Fruit fly (Drosophila melanogaster) whole organism, wandering third instar larva: ENCODE results near the gene CG33645.

ENCODE experiments used
- Abd-B ChIP-seq: fragments of >200 bp; optimal IDR thresholded peaks from 2 replicates; lab custom pipeline; 2017; ENCODE audit warnings: missing biosample characterization, missing genetic modification characterization
- CG32264 ChIP-seq: fragments of 200-800 bp; sonication (Bioruptor generic); optimal IDR thresholded peaks from 2 replicates; lab custom pipeline; 2016; ENCODE audit warnings: missing biosample characterization, missing genetic modification characterization
- CG9705 ChIP-seq: fragments of 200-800 bp; sonication (Bioruptor generic); optimal IDR thresholded peaks from 2 replicates; lab custom pipeline; 2018; ENCODE audit warnings: missing biosample characterization, mild to moderate bottlenecking, missing genetic modification characterization
- CrebA ChIP-seq: fragments of 200-800 bp; sonication (Bioruptor generic); optimal IDR thresholded peaks from 2 replicates; lab custom pipeline; 2016; ENCODE audit warnings: missing biosample characterization, mild to moderate bottlenecking, missing genetic modification characterization, borderline replicate concordance
- Dfd ChIP-seq: fragments of >200 bp; optimal IDR thresholded peaks from 2 replicates; lab custom pipeline; 2017; ENCODE audit warnings: missing biosample characterization, missing genetic modification characterization
- Dif ChIP-seq: fragments of 200-275, 200-300 bp; sonication (Bioruptor generic); optimal IDR thresholded peaks from 2 replicates; lab custom pipeline; 2018; ENCODE audit warnings: missing biosample characterization, missing genetic modification characterization; ENCODE audit not compliant: partially characterized antibody
- GATAd ChIP-seq: sonication (Bioruptor generic); optimal IDR thresholded peaks from 2 replicates; lab custom pipeline; 2016; ENCODE audit warnings: missing biosample characterization, missing genetic modification characterization
- HLH106 ChIP-seq: fragments of 200-800 bp; optimal IDR thresholded peaks from 3 replicates; lab custom pipeline; 2019; ENCODE audit warnings: missing biosample characterization, mild to moderate bottlenecking, missing genetic modification characterization, moderate library complexity
- Hnf4 ChIP-seq: fragments of 200-800 bp; sonication (Bioruptor generic); optimal IDR thresholded peaks from 2 replicates; lab custom pipeline; 2016; ENCODE audit warnings: missing biosample characterization, mild to moderate bottlenecking, missing genetic modification characterization
- Hr78 ChIP-seq: fragments of >200 bp; optimal IDR thresholded peaks from 2 replicates; lab custom pipeline; 2017; ENCODE audit warnings: missing biosample characterization, missing genetic modification characterization
- Hr83 ChIP-seq: fragments of 200-300 bp; sonication (Bioruptor generic); optimal IDR thresholded peaks from 2 replicates; lab custom pipeline; 2016; ENCODE audit warnings: missing biosample characterization, mild to moderate bottlenecking, missing genetic modification characterization, moderate library complexity; ENCODE audit not compliant: poor library complexity, severe bottlenecking
- Jra ChIP-seq: sonication (Bioruptor generic); optimal IDR thresholded peaks from 2 replicates; lab custom pipeline; 2016; ENCODE audit warnings: missing biosample characterization, missing genetic modification characterization
- Mio ChIP-seq: sonication (Bioruptor generic); optimal IDR thresholded peaks from 2 replicates; lab custom pipeline; 2016; ENCODE audit warnings: missing biosample characterization, missing genetic modification characterization
- Myc ChIP-seq: fragments of >200 bp; optimal IDR thresholded peaks from 2 replicates; lab custom pipeline; 2017
- N ChIP-seq: fragments of >200 bp; optimal IDR thresholded peaks from 2 replicates; lab custom pipeline; 2018; ENCODE audit warnings: missing biosample characterization, missing external identifiers, missing genetic modification characterization
- OdsH ChIP-seq: fragments of 200-800 bp; sonication (Bioruptor generic); optimal IDR thresholded peaks from 2 replicates; lab custom pipeline; 2016; ENCODE audit warnings: missing biosample characterization, mild to moderate bottlenecking, missing genetic modification characterization
- Rel ChIP-seq, 2 experiments: fragments of 200-800 bp; sonication (Bioruptor generic) in 1 of 2; optimal IDR thresholded peaks; 2 replicates in 1 of 2; 3 replicates in 1 of 2; lab custom pipeline; 2016 to 2019; ENCODE audit warnings: mild to moderate bottlenecking in 2 of 2, missing biosample characterization in 2 of 2, missing genetic modification characterization in 2 of 2, moderate library complexity in 1 of 2
- Sp1 ChIP-seq: fragments of 200-800 bp; sonication (Bioruptor generic); optimal IDR thresholded peaks from 3 replicates; lab custom pipeline; 2019; ENCODE audit warnings: missing biosample characterization, mild to moderate bottlenecking, missing genetic modification characterization, moderate library complexity
- Vsx2 ChIP-seq: fragments of 200-300, 225-300 bp; sonication (Bioruptor generic); optimal IDR thresholded peaks from 2 replicates; lab custom pipeline; 2018; ENCODE audit warnings: missing biosample characterization, missing genetic modification characterization; ENCODE audit not compliant: partially characterized antibody
- br ChIP-seq: fragments of 200-800 bp; sonication (Bioruptor generic); optimal IDR thresholded peaks from 2 replicates; lab custom pipeline; 2016; ENCODE audit warnings: missing biosample characterization, missing genetic modification characterization
- brk ChIP-seq: fragments of 200-800 bp; sonication (Bioruptor generic); optimal IDR thresholded peaks from 2 replicates; lab custom pipeline; 2016; ENCODE audit warnings: missing biosample characterization, mild to moderate bottlenecking, missing genetic modification characterization
- dl ChIP-seq, 2 experiments: fragments of 175-275, 200-275 bp in 1 of 2; fragments of 200-275 bp in 1 of 2; sonication (Bioruptor generic); optimal IDR thresholded peaks; lab custom pipeline; 2018; ENCODE audit warnings: mild to moderate bottlenecking in 2 of 2, missing biosample characterization in 2 of 2, missing genetic modification characterization in 2 of 2, moderate library complexity in 2 of 2; ENCODE audit not compliant: partially characterized antibody in 2 of 2, insufficient read depth in 1 of 2
- dmrt93B ChIP-seq: fragments of 200-800 bp; sonication (Bioruptor generic); optimal IDR thresholded peaks from 2 replicates; lab custom pipeline; 2018; ENCODE audit warnings: missing biosample characterization, mild to moderate bottlenecking, missing genetic modification characterization
- dsf ChIP-seq: sonication (Bioruptor generic); optimal IDR thresholded peaks from 2 replicates; lab custom pipeline; 2016; ENCODE audit warnings: missing biosample characterization, missing genetic modification characterization, borderline replicate concordance
- ey ChIP-seq: fragments of 200-800 bp; sonication (Bioruptor generic); optimal IDR thresholded peaks from 2 replicates; lab custom pipeline; 2016; ENCODE audit warnings: missing biosample characterization, missing genetic modification characterization
- foxo ChIP-seq, 2 experiments: fragments of 200-800 bp; sonication (Bioruptor generic); optimal IDR thresholded peaks; 2 replicates in 1 of 2; 3 replicates in 1 of 2; lab custom pipeline; 2016 to 2017; ENCODE audit warnings: missing biosample characterization in 2 of 2, missing genetic modification characterization in 2 of 2
- fru ChIP-seq: fragments of 200-800 bp; sonication (Bioruptor generic); optimal IDR thresholded peaks from 3 replicates; lab custom pipeline; 2016; ENCODE audit warnings: missing biosample characterization, mild to moderate bottlenecking, missing genetic modification characterization
- h ChIP-seq: fragments of 200-800 bp; sonication (Bioruptor generic); optimal IDR thresholded peaks from 3 replicates; lab custom pipeline; 2016; ENCODE audit warnings: missing biosample characterization, mild to moderate bottlenecking, missing genetic modification characterization
- jim ChIP-seq: fragments of 175-275, 200-325 bp; sonication (Bioruptor generic); optimal IDR thresholded peaks from 2 replicates; lab custom pipeline; 2016; ENCODE audit warnings: missing biosample characterization, mild to moderate bottlenecking, missing genetic modification characterization
- lola ChIP-seq: fragments of >200 bp; optimal IDR thresholded peaks from 2 replicates; lab custom pipeline; 2017; ENCODE audit warnings: missing biosample characterization, missing genetic modification characterization
- pan ChIP-seq: fragments of >200 bp; optimal IDR thresholded peaks from 2 replicates; lab custom pipeline; 2017
- psq ChIP-seq: fragments of 200-800 bp; sonication (Bioruptor generic); optimal IDR thresholded peaks from 3 replicates; lab custom pipeline; 2017; ENCODE audit warnings: missing biosample characterization, mild to moderate bottlenecking, missing genetic modification characterization, moderate library complexity
- rgr ChIP-seq: fragments of 200-800 bp; sonication (Bioruptor generic); optimal IDR thresholded peaks from 3 replicates; lab custom pipeline; 2016; ENCODE audit warnings: missing biosample characterization, mild to moderate bottlenecking, missing genetic modification characterization
- sage ChIP-seq: fragments of 200-800 bp; sonication (Bioruptor generic); optimal IDR thresholded peaks from 2 replicates; lab custom pipeline; 2016; ENCODE audit warnings: missing biosample characterization, mild to moderate bottlenecking, missing genetic modification characterization
- sv ChIP-seq: fragments of 200-800 bp; sonication (Bioruptor generic); optimal IDR thresholded peaks from 3 replicates; lab custom pipeline; 2016; ENCODE audit warnings: missing biosample characterization, missing genetic modification characterization
- tai ChIP-seq: sonication (Bioruptor generic); optimal IDR thresholded peaks from 2 replicates; lab custom pipeline; 2016; ENCODE audit warnings: missing biosample characterization, missing genetic modification characterization
- usp ChIP-seq: fragments of >200 bp; optimal IDR thresholded peaks from 2 replicates; lab custom pipeline; 2017; ENCODE audit warnings: missing biosample characterization, missing genetic modification characterization
- woc ChIP-seq: sonication (Bioruptor generic); optimal IDR thresholded peaks from 2 replicates; lab custom pipeline; 2016; ENCODE audit warnings: missing biosample characterization, mild to moderate bottlenecking, missing genetic modification characterization

The CG33645 gene

DNA sequence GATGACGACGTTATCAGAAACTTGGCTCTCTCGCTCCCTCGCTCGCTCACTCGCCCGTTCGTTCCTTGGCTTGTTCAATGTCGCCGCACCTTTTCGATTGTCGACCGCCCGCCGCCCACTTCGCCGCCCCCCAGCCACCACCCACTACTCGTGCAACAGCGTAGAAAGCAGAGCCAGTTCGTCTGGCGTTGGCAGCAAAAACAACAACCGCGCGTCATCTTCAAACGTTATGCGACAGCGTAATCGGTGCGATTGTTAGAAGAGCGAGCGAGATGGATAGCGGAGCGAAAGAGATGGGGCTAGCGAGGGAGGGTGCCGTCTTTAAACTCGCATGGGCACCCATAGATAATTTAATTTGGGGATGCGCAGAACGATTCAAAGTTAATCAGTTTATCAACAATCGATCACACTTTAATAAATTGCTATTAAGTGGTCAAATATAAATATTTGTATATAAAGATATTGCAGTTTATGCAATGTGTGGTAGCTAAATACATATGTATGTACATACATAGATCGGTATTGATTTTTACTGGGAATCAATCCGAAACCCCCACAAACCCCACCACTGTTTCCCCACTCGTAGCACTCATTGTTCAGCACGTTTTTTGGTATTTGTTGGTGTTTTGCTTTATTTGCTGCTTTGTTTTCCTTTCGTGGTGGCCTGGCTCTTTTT is 18.2 kb upstream of the CG33645 start:
- TF ChIP-seq HLH106 (tag; lab: Kevin White, UChicago) (peak; percentile 87), ey (GFP tag; lab: Kevin White, UChicago) (peak; percentile 94), dsf (peak; percentile 19), Dif (peak; percentile 42), jim (GFP tag; lab: Kevin White, UChicago) (no peak), sv (no peak), brk (GFP tag; lab: Kevin White, UChicago) (peak; percentile 91), fru (GFP tag; lab: Kevin White, UChicago) (peak; percentile 91), dmrt93B (GFP tag; lab: Kevin White, UChicago) (peak; percentile 88), psq (GFP tag; lab: Kevin White, UChicago) (peak; percentile 91), Jra (peak; percentile 68), tai (GFP tag; lab: Kevin White, UChicago) (peak; percentile 83), dl (GFP tag; optimal IDR thresholded peaks at IDR 0.05; lab: Kevin White, UChicago; ENCODE audit: insufficient read depth in 1 of 2, partially characterized antibody in 2 of 2) (peak in 1 of 2 experiments; percentile 55), Myc (lab: Kevin White, UChicago) (no peak), Dfd (GFP tag; lab: Kevin White, UChicago) (no peak), pan (lab: Kevin White, UChicago) (no peak), rgr (GFP tag; lab: Kevin White, UChicago) (peak; percentile 94), usp (no peak), OdsH (GFP tag; lab: Kevin White, UChicago) (peak; percentile 94), CG9705 (GFP tag; lab: Kevin White, UChicago) (peak; percentile 48), lola (GFP tag; lab: Kevin White, UChicago) (no peak), br (peak; percentile 91), Vsx2 (no peak), foxo (GFP tag; optimal IDR thresholded peaks at IDR 0.05; lab: Kevin White, UChicago) (peak in 1 of 2 experiments; percentile 96), Sp1 (GFP tag; lab: Kevin White, UChicago) (peak; percentile 91), Hr83 (GFP tag; lab: Kevin White, UChicago) (no peak), CrebA (GFP tag; lab: Kevin White, UChicago) (peak; percentile 64), Mio (peak; percentile 59), Rel (GFP tag; optimal IDR thresholded peaks at IDR 0.05; lab: Kevin White, UChicago) (peak; percentile 11), Rel (tag; optimal IDR thresholded peaks at IDR 0.05; lab: Kevin White, UChicago) (peak; percentile 61), CG32264 (peak; percentile 56), N (no peak), h (GFP tag; lab: Kevin White, UChicago) (peak; percentile 88), Abd-B (GFP tag; lab: Kevin White, UChicago) (no peak), Hnf4 (GFP tag; lab: Kevin White, UChicago) (peak; percentile 83), woc (GFP tag; lab: Kevin White, UChicago) (peak; percentile 29), Hr78 (GFP tag; lab: Kevin White, UChicago) (no peak), sage (GFP tag; lab: Kevin White, UChicago) (peak; percentile 32), GATAd (GFP tag; lab: Kevin White, UChicago) (peak; percentile 31)
- TF ChIP-seq, all 38 proteins: peak for 26

DNA sequence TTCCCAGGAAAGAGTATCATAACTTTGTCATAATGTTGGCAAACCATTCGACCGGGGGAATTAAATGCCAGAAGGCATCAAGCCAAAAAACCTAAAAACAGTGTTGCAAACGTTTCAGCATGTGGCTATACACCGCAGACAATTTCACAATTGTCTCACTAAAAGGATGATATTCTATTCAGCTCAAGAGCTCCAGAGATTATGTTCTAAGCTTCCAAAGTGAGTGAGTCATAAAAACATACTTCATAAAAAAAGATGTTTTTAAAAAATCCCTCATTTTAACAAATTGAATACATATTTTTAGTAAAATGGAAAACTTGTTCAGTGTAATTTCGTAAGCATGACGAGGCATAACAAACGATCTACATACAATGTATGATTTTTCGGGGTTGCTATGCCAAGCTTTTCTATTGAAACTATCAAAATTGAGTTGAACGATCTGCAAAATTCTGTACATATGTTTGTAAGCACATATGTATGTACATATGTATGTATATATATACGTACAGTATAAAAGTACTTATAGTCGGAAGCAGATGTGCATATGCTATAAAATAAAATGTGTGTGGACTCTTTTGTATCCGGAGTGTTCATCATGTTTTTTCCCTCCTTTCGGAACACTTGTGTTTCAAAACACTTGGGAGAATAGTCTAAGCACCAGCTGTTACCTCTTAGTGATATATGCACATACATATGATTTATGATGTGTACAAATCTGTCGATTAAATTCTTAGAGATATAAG is 17.5 kb upstream of the CG33645 start:
- TF ChIP-seq woc (GFP tag; lab: Kevin White, UChicago) (peak; percentile 29), Dfd (GFP tag; lab: Kevin White, UChicago) (peak; percentile 2), OdsH (GFP tag; lab: Kevin White, UChicago) (no peak), sv (peak; percentile 75)
